Fruit fly (Drosophila melanogaster) whole organism, larva: ENCODE data around the gene CG14626.

Source experiments
- noc ChIP-seq: fragments of 200-800 bp; sonication (Bioruptor generic); optimal IDR thresholded peaks from 3 replicates; lab custom pipeline; 2019; ENCODE audit warnings: missing biosample characterization, mild to moderate bottlenecking, missing genetic modification characterization, moderate library complexity

The CG14626 gene

DNA sequence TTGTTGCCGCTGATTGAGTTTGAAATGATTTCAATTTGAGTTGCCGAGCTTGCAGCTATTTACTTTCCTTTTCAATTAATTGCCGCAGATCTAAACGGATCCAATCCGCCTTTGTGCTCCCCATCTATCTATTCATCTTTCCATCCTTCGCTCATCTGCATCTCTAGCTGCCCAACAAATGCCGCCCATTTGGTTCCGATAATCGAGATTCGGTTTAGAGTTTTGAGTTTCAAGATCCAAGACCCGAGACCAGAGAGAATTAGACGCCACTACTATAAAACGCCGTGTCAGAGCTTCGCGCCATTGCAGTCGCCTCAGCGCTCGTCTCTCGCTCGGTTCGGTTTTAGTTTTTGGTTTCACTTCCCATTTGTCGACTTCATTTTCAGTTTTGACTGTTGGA is at the start of gene CG14626:
TSS of gene CG14626 (plus strand) at position 301 of the 400 bp plus-strand sequence.
- no peak for TF ChIP-seq noc (tag; lab: Kevin White, UChicago)

DNA sequence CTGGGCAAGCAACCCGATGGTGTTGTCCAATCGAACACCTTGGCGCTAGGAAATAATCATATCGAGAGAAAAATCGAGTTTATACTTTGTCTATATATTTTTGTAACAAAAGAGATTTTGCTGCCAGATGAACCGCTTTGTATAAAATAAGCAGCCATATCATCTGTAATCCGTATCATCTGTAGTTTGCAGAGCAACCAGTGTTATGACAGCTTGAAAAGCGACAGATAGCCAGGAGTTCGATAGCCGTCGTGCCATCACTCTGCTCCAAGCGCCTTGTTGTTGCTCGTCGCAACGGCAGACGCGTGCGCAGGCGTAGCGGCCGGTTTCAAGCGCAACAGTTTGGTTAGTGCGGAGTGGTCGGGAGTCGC is 49.6 kb upstream of the CG14626 start:
- no peak for TF ChIP-seq noc (tag; lab: Kevin White, UChicago)

DNA sequence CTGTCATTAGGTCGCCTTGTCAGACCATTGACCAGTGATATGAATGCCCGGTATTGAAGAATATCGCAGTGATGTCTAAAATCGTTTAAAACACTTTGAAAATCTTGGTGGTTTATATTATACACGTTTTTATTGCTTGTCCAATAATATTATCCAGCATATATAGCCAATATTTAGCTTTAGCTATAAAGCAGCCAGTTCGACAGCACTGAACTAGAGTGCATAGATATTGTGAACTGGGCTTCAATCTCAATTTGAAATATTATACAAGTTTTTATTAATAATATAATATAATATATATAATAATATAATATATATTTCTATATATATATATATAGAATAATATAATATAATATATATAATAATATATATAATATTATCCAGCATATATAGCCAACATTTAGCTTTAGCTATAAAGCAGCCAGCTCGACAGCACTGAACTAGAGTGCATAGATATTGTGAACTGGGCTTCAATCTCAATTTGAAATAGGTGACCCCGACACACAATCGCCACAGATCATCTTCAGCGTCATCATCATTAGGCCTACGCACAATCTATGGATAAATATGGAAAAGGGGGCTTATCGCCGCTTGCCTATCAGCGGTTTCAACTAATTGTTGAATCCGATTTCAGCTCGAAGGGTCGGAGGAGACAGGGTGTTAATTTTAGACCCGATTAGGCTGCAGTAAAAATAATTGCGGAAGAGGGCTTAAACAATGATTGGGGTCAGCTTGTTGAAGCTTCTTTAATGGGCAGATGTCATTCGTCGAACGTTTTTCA is 41.8 kb upstream of the CG14626 start:
- TF ChIP-seq noc (tag; lab: Kevin White, UChicago) = no peak

DNA sequence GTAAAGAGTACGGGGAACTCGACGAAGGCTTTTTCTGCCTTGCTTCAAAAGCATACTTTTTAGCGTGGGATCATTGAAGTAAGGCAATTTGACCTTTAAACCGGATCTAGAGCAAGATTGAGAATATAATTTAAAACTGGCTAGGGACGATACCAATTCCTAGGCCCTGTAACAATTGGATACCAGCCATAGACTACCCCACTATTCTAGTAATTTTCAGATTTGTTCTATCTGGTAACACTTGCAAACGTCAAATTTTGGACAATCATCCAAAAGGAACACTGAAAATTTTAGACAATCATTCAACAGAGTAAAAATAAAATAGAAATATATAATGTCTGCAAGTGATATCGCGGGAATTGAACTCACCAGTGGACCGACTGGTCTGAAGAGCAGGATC is 39.2 kb upstream of the CG14626 start, which contains the start of gene CG14628:
TSS of gene CG14628 (plus strand) at position 301 of the 400 bp plus-strand sequence.
- TF ChIP-seq noc (tag; lab: Kevin White, UChicago) = no peak

DNA sequence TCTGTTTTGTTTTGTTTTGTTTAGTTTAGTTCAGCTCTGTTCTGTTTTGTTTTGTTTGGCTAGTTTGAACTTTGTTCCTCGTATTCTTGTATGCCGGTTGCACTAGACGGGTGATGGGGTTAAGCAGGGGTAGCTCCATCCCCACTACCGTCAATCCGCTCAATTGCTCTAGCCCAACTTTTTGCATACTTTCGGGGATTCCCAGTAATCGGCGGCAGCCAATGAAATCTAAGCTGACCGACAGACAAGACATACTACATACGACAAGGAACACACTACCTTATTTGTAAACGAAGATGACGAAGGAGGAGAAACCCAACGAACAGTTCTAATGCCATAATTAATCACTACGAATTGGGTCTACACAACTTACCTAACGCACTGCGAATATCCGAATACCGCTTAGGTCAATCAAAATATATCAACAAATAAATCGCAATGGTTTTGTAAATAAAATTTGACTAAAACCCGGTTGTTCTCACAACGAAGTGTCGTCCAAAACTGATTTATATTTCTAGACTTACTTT is 22.6 kb upstream of the CG14626 start, which contains the start of gene eIF4E7:
TSS of gene eIF4E7 (minus strand) at position 477 of the 527 bp plus-strand sequence.
- TF ChIP-seq noc (tag; lab: Kevin White, UChicago) = no peak

DNA sequence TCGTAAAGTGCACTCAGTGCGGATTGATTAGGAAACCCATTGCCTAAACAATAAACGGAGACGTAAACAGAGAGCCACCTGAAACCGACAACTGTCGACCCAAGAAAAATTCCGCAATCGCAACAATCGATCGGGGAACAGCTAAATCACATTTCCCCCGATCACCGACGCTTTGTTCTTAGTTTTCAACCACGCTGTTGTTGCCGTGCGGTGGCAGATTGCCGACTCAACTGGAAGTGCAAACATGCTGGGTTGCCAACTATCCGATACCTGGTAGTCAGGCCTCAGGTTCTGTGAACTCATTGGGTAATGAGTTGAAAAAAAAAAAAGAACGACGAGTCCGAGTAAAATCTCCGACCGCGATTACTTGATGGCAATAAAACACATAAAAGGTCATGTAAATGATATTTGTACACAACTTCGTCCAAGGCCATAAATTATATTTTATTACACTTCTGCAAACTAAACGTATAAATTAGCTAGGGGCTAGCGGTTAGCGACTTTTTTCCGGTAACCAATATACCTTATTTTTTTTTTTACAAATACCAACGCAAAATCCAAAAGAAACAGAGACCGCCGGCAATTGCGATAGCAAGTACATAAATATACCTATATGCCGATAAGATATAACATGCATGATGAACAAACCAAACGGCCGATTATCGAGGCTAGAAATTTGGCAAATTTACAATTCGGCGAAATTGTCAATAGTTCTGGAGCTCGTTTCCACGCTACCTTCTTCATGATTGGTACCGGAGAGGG is 14.3 kb upstream of the CG14626 start, which contains the start of gene CG11378:
TSS of gene CG11378 (plus strand) at position 712 of the 762 bp plus-strand sequence.
- TF ChIP-seq noc (tag; lab: Kevin White, UChicago) = peak; percentile 61

DNA sequence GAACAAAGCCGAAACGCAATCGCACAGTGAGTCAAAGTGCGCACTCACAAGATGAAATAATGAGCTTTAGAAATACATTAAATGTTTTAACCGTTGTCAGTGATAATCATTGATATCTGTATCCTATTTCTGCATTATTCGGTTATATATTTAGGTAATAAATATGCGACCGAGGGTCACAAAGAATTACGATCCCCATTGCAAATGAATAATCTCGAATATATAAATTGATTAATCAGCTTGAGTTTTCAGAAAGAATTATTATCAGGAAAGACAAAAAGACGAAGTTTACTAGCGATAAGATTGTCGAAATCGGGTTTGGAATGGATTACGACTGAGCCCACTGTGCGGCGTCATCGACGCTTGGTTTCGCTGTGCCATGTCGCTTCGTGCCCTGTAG is 13.6 kb upstream of the CG14626 start:
- peak; percentile 81 for TF ChIP-seq noc (tag; lab: Kevin White, UChicago)

DNA sequence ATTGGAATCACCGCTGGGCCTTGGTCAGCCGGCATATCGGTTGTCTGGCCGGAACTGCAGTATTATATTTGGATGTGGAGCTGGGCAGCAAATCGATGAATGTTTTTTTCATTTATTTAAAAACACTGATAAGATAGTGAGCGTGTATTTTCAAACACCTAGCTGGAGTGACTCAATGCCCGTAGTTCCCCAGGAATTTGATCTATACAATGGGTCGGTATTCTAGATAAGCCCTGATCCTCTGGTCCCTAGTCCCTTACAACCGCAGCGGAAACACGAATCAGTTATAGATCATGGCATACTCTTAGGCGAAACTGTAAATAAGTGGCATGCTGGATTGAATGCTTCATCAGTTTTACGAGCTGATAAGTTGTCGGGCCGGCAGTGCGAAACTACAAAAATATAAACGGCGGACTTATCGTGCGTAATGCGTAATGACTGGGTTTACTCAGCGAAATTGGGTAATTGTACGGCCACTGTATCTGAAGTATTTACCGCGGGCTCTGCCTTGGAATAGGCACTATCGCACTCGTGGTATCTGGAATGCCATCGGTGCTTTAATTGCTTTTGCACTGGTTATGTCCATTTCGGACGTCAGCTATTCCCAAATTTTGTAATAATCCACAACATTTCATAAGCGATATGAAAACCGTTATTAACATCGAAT is 11.7 kb upstream of the CG14626 start:
- TF ChIP-seq noc (tag; lab: Kevin White, UChicago) = no peak

- TF ChIP-seq noc (tag; lab: Kevin White, UChicago) = no peak
These were observed 11.0 kb upstream of the CG14626 start for dm6 chrX:1173564-1173963.

DNA sequence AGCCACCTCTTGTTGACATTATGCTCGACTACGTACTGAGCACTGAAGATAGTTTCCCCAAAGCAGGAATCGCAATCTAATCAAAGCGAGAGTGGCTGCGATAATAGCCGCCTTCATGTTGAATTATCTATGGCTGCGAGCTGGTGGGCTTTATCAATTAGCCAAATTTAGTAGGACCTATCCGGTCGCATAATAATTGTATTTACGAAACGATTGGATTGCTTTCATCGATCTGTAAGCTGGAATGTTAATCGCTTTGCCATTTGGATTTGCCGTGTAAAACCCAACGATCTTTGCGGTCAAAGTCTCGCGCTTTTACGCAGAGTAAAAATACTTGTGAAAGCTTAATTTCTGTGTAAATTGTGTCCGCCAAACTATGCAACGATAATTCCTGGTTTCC is 8.6 kb upstream of the CG14626 start, which contains the start of gene CG11384:
TSS of gene CG11384 (minus strand) at position 43 of the 400 bp plus-strand sequence.
- no peak for TF ChIP-seq noc (tag; lab: Kevin White, UChicago)

dm6 chrX:1179865-1180264 is 4.7 kb upstream of the CG14626 start, which contains the start of gene CG11379:
Gene CG11379, plus strand, starts transcription at chrX:1180165.
- no peak for TF ChIP-seq noc (tag; lab: Kevin White, UChicago)

- TF ChIP-seq noc (tag; lab: Kevin White, UChicago) = no peak
These were observed 3.7 kb upstream of the CG14626 start for dm6 chrX:1180865-1181264.

DNA sequence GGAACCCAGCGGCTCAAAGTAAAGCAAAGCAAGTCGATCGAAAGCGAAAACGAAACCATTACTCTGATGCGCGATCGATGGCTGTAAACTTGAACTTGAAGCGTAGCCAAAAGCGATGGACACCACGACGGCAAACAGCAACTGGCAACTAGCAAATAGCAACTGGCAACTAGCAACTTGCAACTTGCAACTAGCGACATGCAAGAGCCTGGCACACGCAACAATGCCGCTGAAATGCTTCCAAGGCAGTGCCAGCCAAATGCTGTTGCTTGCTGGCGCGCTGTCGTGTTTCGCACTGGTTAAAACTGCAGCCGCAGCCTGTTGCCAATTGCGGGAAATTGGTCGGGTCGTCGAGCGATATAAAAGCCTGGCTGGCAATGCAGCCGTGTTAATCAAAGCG is 3.3 kb upstream of the CG14626 start, which contains the start of gene CG14627:
TSS of gene CG14627 (plus strand) at position 301 of the 400 bp plus-strand sequence.
- no peak for TF ChIP-seq noc (tag; lab: Kevin White, UChicago)

DNA sequence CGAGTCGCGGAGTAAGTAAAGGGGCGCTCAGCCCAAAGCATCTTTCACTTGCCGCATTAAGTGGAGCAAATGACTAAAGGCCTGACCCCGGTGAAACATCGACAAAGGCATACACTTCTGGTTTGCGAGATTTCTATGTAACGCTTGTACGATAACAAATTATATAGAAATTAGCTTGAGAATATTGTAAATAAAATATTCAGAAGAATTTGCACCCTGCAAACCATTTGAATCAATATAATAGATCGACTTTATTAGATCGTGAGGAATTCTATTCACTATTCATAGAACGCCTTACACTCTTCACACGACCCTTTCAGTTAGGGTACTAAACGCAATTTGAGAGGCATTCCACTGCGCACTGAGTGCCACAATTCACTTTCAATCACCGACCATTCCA is 836 bp upstream of the CG14626 start:
- TF ChIP-seq noc (tag; lab: Kevin White, UChicago) = no peak

DNA sequence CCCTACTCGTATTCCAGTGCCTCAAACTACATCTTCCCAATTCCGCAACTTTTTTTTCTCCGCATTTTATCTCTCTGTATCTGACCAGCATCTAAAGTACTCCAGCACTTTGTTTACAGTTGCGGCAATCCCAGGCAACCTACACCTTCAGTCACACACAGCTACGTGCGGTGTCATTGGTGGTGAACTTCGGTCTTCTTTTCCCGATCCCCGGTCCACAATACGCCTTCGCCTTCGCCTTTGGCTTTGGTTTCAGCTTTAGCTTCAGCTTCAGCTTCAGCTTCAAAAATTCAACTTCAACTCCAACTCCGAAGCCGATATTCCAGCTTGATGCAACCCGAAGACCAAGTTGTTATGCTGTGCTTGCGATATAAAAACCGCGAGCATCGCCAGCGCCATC is 6.4 kb downstream of the CG14626 start, which contains the start of gene CG11380:
TSS of gene CG11380 (plus strand) at position 301 of the 400 bp plus-strand sequence.
- no peak for TF ChIP-seq noc (tag; lab: Kevin White, UChicago)
